Fruit fly (Drosophila melanogaster) whole organism, embryonic: Measurements from ENCODE around the gene CG43116.

Source experiments
- Asciz ChIP-seq: fragments of 200-800 bp; sonication (Bioruptor generic); optimal IDR thresholded peaks from 2 replicates; lab custom pipeline; 2017; ENCODE audit warnings: missing biosample characterization, mild to moderate bottlenecking, missing genetic modification characterization, missing genetic modification reagents
- Awh ChIP-seq: fragments of 200-800 bp; sonication (Bioruptor generic); IDR thresholded peaks from 2 replicates; pipeline ENCODE4, ENCODE4 v1.3.6; 2022; ENCODE audit warnings: missing biosample characterization, missing genetic modification characterization
- BtbVII ChIP-seq: fragments of 200-800 bp; sonication (Bioruptor generic); optimal IDR thresholded peaks from 3 replicates; lab custom pipeline; 2017; ENCODE audit warnings: missing biosample characterization, mild to moderate bottlenecking, missing genetic modification characterization
- CG10267 ChIP-seq: fragments of 200-800 bp; sonication (Bioruptor generic); optimal IDR thresholded peaks from 2 replicates; lab custom pipeline; 2018; ENCODE audit warnings: missing biosample characterization, mild to moderate bottlenecking, missing genetic modification characterization, moderate library complexity
- CG10654 ChIP-seq: fragments of 200-800 bp; sonication (Bioruptor generic); optimal IDR thresholded peaks from 2 replicates; lab custom pipeline; 2016; ENCODE audit warnings: missing biosample characterization, missing genetic modification characterization
- CG12104 ChIP-seq: fragments of 200-800 bp; sonication (Bioruptor generic); optimal IDR thresholded peaks from 3 replicates; lab custom pipeline; 2016; ENCODE audit warnings: missing biosample characterization, missing genetic modification characterization
- CG12155 ChIP-seq: fragments of 200-800 bp; sonication (Bioruptor generic); optimal IDR thresholded peaks from 3 replicates; lab custom pipeline; 2016; ENCODE audit warnings: missing biosample characterization, missing genetic modification characterization
- CG13296 ChIP-seq: fragments of 200-800 bp; sonication (Bioruptor generic); optimal IDR thresholded peaks from 3 replicates; lab custom pipeline; 2018; ENCODE audit warnings: missing biosample characterization, mild to moderate bottlenecking, missing genetic modification characterization
- CG16815 ChIP-seq: fragments of 200-800 bp; sonication (Bioruptor generic); optimal IDR thresholded peaks from 3 replicates; lab custom pipeline; 2017; ENCODE audit warnings: missing biosample characterization, mild to moderate bottlenecking, missing genetic modification characterization
- CG17328 ChIP-seq: fragments of 200-800 bp; sonication (Bioruptor generic); IDR thresholded peaks from 2 replicates; pipeline ENCODE4 v1.3.6; 2022; ENCODE audit warnings: missing biosample characterization, missing genetic modification characterization
- CG1792 ChIP-seq: fragments of 200-800 bp; sonication (Bioruptor generic); optimal IDR thresholded peaks from 2 replicates; lab custom pipeline; 2016; ENCODE audit warnings: missing biosample characterization, missing genetic modification characterization
- CG18619 ChIP-seq: fragments of 200-800 bp; sonication (Bioruptor generic); optimal IDR thresholded peaks from 3 replicates; lab custom pipeline; 2017; ENCODE audit warnings: missing biosample characterization, mild to moderate bottlenecking, missing genetic modification characterization
- CG2202 ChIP-seq: fragments of 200-800 bp; sonication (Bioruptor generic); optimal IDR thresholded peaks from 2 replicates; lab custom pipeline; 2018; ENCODE audit warnings: missing biosample characterization, mild to moderate bottlenecking, missing genetic modification characterization
- CG30020 ChIP-seq: fragments of 200-800 bp; optimal IDR thresholded peaks from 2 replicates; lab custom pipeline; 2019; ENCODE audit warnings: missing biosample characterization, mild to moderate bottlenecking, missing genetic modification characterization, moderate library complexity
- CG32532 ChIP-seq: fragments of 200-800 bp; sonication (Bioruptor generic); IDR thresholded peaks from 2 replicates; pipeline ENCODE4 v1.3.6; 2022; ENCODE audit warnings: missing biosample characterization, missing genetic modification characterization
- CG33557 ChIP-seq: fragments of 200-800 bp; sonication (Bioruptor generic); optimal IDR thresholded peaks from 2 replicates; lab custom pipeline; 2019; ENCODE audit warnings: missing biosample characterization, mild to moderate bottlenecking, missing genetic modification characterization, moderate library complexity
- CG6175 ChIP-seq: fragments of 200-800 bp; sonication (Bioruptor generic); IDR thresholded peaks from 3 replicates; pipeline ENCODE4 v1.3.6; 2022; ENCODE audit warnings: missing biosample characterization, missing genetic modification characterization
- CG7271 ChIP-seq: fragments of 200-800 bp; sonication (Bioruptor generic); optimal IDR thresholded peaks from 2 replicates; lab custom pipeline; 2018; ENCODE audit warnings: missing biosample characterization, mild to moderate bottlenecking, missing genetic modification characterization, moderate library complexity
- CG9817 ChIP-seq: fragments of 200-800 bp; sonication (Bioruptor generic); optimal IDR thresholded peaks from 2 replicates; lab custom pipeline; 2018; ENCODE audit warnings: missing biosample characterization, mild to moderate bottlenecking, missing genetic modification characterization, moderate library complexity
- D ChIP-seq, 2 experiments: fragments of 200-800 bp in 1 of 2; fragments of >200 bp in 1 of 2; sonication (Bioruptor generic) in 1 of 2; optimal IDR thresholded peaks; 2 replicates in 1 of 2; 3 replicates in 1 of 2; lab custom pipeline; 2017; ENCODE audit warnings: mild to moderate bottlenecking in 1 of 2, missing biosample characterization in 1 of 2, missing genetic modification characterization in 1 of 2, missing genetic modification reagents in 1 of 2
- D19A ChIP-seq: fragments of 200-800 bp; optimal IDR thresholded peaks from 3 replicates; lab custom pipeline; 2019; ENCODE audit warnings: missing biosample characterization, mild to moderate bottlenecking, missing genetic modification characterization, moderate library complexity
- Ets65A ChIP-seq: fragments of 200-800 bp; sonication (Bioruptor generic); peaks from one replicate; lab custom pipeline; 2016; ENCODE audit warnings: missing biosample characterization, missing genetic modification characterization
- HLHmδ ChIP-seq: fragments of 200-800 bp; sonication (Bioruptor generic); optimal IDR thresholded peaks from 2 replicates; lab custom pipeline; 2018; ENCODE audit warnings: missing biosample characterization, mild to moderate bottlenecking, missing genetic modification characterization, moderate library complexity
- Hr3 ChIP-seq: fragments of 200-800 bp; sonication (Bioruptor generic); optimal IDR thresholded peaks from 3 replicates; lab custom pipeline; 2016; ENCODE audit warnings: missing biosample characterization, missing genetic modification characterization
- Sox100B ChIP-seq: fragments of 200-800 bp; sonication (Bioruptor generic); optimal IDR thresholded peaks from 3 replicates; lab custom pipeline; 2018; ENCODE audit warnings: missing biosample characterization, mild to moderate bottlenecking, missing genetic modification characterization
- Vsx1 ChIP-seq: fragments of 200-800 bp; sonication (Bioruptor generic); optimal IDR thresholded peaks from 2 replicates; lab custom pipeline; 2017; ENCODE audit warnings: missing biosample characterization, mild to moderate bottlenecking, missing genetic modification characterization, missing genetic modification reagents
- Xbp1 ChIP-seq: fragments of 200-800 bp; sonication (Bioruptor generic); optimal IDR thresholded peaks from 3 replicates; lab custom pipeline; 2016; ENCODE audit warnings: missing biosample characterization, mild to moderate bottlenecking, missing genetic modification characterization
- abd-A ChIP-seq: fragments of 200-800 bp; sonication (Bioruptor generic); optimal IDR thresholded peaks from 3 replicates; lab custom pipeline; 2019; ENCODE audit warnings: missing biosample characterization, mild to moderate bottlenecking, missing genetic modification characterization, moderate library complexity
- bcd ChIP-seq: fragments of 200-800 bp; sonication (Bioruptor generic); optimal IDR thresholded peaks from 2 replicates; lab custom pipeline; 2017; ENCODE audit warnings: missing biosample characterization, mild to moderate bottlenecking, missing genetic modification characterization
- bigmax ChIP-seq: fragments of 200-800 bp; sonication (Bioruptor generic); optimal IDR thresholded peaks from 2 replicates; lab custom pipeline; 2018; ENCODE audit warnings: missing biosample characterization, mild to moderate bottlenecking, missing genetic modification characterization
- bsh ChIP-seq, 2 experiments: fragments of 200-800 bp; sonication (Bioruptor generic); optimal IDR thresholded peaks; 2 replicates each; lab custom pipeline; 2017 to 2018; ENCODE audit warnings: mild to moderate bottlenecking in 2 of 2, missing biosample characterization in 2 of 2, missing genetic modification characterization in 2 of 2, moderate library complexity in 1 of 2
- caup ChIP-seq: fragments of 200-800 bp; sonication (Bioruptor generic); optimal IDR thresholded peaks from 3 replicates; lab custom pipeline; 2017; ENCODE audit warnings: missing biosample characterization, mild to moderate bottlenecking, missing genetic modification characterization, moderate library complexity; ENCODE audit not compliant: severe bottlenecking
- chm ChIP-seq: fragments of 200-800 bp; sonication (Bioruptor generic); IDR thresholded peaks from 2 replicates; pipeline ENCODE4 v1.3.6; 2022; ENCODE audit warnings: missing biosample characterization, missing genetic modification characterization
- cwo ChIP-seq: fragments of 200-800 bp; sonication (Bioruptor generic); optimal IDR thresholded peaks from 3 replicates; lab custom pipeline; 2017; ENCODE audit warnings: missing biosample characterization, missing genetic modification characterization, mild to moderate bottlenecking, moderate library complexity, missing genetic modification reagents
- dmrt11E ChIP-seq: fragments of 200-800 bp; sonication (Bioruptor generic); optimal IDR thresholded peaks from 3 replicates; lab custom pipeline; 2018; ENCODE audit warnings: missing biosample characterization, mild to moderate bottlenecking, missing genetic modification characterization, moderate library complexity
- gcm ChIP-seq: fragments of 200-800 bp; sonication (Bioruptor generic); optimal IDR thresholded peaks from 2 replicates; lab custom pipeline; 2019; ENCODE audit warnings: missing biosample characterization, mild to moderate bottlenecking, missing genetic modification characterization, moderate library complexity
- gem ChIP-seq: fragments of 200-800 bp; sonication (Bioruptor generic); optimal IDR thresholded peaks from 2 replicates; lab custom pipeline; 2019; ENCODE audit warnings: missing biosample characterization, mild to moderate bottlenecking, missing genetic modification characterization, moderate library complexity
- h ChIP-seq: fragments of >200 bp; optimal IDR thresholded peaks from 2 replicates; lab custom pipeline; 2017
- jing ChIP-seq: fragments of 200-800 bp; sonication (Bioruptor generic); optimal IDR thresholded peaks from 2 replicates; lab custom pipeline; 2018; ENCODE audit warnings: missing biosample characterization, mild to moderate bottlenecking, missing genetic modification characterization
- nerfin-1 ChIP-seq: fragments of 200-800 bp; sonication (Bioruptor generic); optimal IDR thresholded peaks from 3 replicates; lab custom pipeline; 2019; ENCODE audit warnings: missing biosample characterization, mild to moderate bottlenecking, missing genetic modification characterization, moderate library complexity
- nmo ChIP-seq: fragments of 200-800 bp; sonication (Bioruptor generic); optimal IDR thresholded peaks from 2 replicates; lab custom pipeline; 2018; ENCODE audit warnings: missing biosample characterization, mild to moderate bottlenecking, missing genetic modification characterization, moderate library complexity
- pros ChIP-seq: fragments of 200-800 bp; sonication (Bioruptor generic); optimal IDR thresholded peaks from 3 replicates; lab custom pipeline; 2019; ENCODE audit warnings: missing biosample characterization, mild to moderate bottlenecking, missing genetic modification characterization, moderate library complexity
- row ChIP-seq: fragments of 200-800 bp; sonication (Bioruptor generic); IDR thresholded peaks from 3 replicates; pipeline ENCODE4 v1.3.6; 2022; ENCODE audit warnings: missing biosample characterization, missing genetic modification characterization
- sc ChIP-seq, 3 experiments: fragments of >200 bp in 2 of 3; fragments of 200-800 bp in 1 of 3; sonication (Bioruptor generic) in 1 of 3; optimal IDR thresholded peaks; 2 replicates in 2 of 3; 3 replicates in 1 of 3; lab custom pipeline; 2017; ENCODE audit warnings: mild to moderate bottlenecking in 1 of 3, missing biosample characterization in 1 of 3, missing genetic modification characterization in 1 of 3, missing genetic modification reagents in 1 of 3
- sisA ChIP-seq: fragments of 200-800 bp; sonication (Bioruptor generic); IDR thresholded peaks from 2 replicates; pipeline ENCODE4 v1.3.6; 2022; ENCODE audit warnings: missing biosample characterization, missing genetic modification characterization
- twi ChIP-seq: fragments of 200-800 bp; optimal IDR thresholded peaks from 2 replicates; lab custom pipeline; 2019; ENCODE audit warnings: missing biosample characterization, mild to moderate bottlenecking, missing genetic modification characterization, moderate library complexity

The CG43116 gene

DNA sequence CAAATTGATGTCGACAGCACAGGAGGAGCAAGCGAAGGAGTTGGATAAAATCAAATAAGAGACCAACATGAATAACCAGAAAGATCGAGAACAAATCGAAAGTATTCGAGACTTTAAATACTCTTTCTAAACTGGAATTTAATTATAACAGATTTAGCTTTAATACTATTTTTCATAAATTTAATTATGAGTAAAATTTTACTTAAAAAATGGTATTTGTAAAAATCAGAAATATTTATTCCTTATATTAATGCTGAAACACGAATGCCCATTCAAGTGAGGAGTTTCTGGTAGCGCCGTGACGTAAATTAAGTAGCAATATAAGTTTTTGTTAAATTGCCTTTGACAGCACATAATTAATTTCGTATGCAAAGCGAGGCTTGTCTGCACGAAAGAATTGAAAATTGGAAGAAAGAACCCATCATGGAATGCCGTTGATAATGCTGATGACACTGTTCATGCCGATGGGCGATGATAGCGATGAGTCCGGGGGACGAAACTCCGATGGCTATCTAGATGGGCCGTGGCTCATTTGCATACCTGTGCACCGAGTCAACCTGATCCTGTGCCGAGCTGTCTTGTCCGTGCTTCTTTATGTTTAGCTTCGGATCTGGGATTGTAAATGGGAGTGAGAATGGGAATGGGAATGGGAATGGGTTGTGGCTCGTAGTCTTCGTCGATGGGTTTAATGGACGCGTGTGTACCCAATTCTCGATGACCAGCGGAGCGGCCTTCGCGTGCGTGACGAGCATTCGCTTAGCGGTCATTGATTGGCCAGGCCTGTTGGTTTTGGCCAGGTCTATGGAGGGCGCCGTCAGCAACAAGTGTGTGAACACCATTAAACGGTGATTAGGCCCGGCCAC lies 16.2 kb upstream of the CG43116 start (continued):
- TF ChIP-seq bsh (GFP tag; optimal IDR thresholded peaks at IDR 0.05; lab: Kevin White, UChicago), result peak in 1 of 2 experiments; percentile 87
- peak; percentile 3 for TF ChIP-seq Asciz (GFP tag; lab: Kevin White, UChicago)
- 0 out of 3 replicates have a peak, but pooled peaks have one; percentile 44 for TF ChIP-seq CG6175
- TF ChIP-seq sisA (GFP tag; lab: Robert Waterston, UW), result no peak
- TF ChIP-seq CG30020 (tag; lab: Kevin White, UChicago), result peak; percentile 24
- TF ChIP-seq CG12104 (GFP tag; lab: Kevin White, UChicago), result peak; percentile 26
- no peak for TF ChIP-seq CG12155 (GFP tag; lab: Kevin White, UChicago)
- peak; percentile 66 for TF ChIP-seq HLHmδ (GFP tag; lab: Kevin White, UChicago)
- no peak for TF ChIP-seq bcd (GFP tag; lab: Kevin White, UChicago)
- TF ChIP-seq h (lab: Kevin White, UChicago), result no peak
- TF ChIP-seq CG16815 (GFP tag; lab: Kevin White, UChicago), result peak; percentile 27
- TF ChIP-seq Hr3 (GFP tag; lab: Kevin White, UChicago), result peak; percentile 4
- peak; percentile 75 for TF ChIP-seq abd-A (tag; lab: Kevin White, UChicago)
- no peak for TF ChIP-seq CG13296 (GFP tag; lab: Kevin White, UChicago)
- TF ChIP-seq BtbVII, result no peak
- TF ChIP-seq CG32532, result peak; percentile 23; the same call in 1 of the 2 replicates
- 0 out of 2 replicates have a peak, but pooled peaks have one; percentile 17 for TF ChIP-seq Awh (GFP tag; lab: Robert Waterston, UW)
- TF ChIP-seq jing (GFP tag; lab: Kevin White, UChicago), result no peak
- TF ChIP-seq Vsx1, result peak; percentile 29
- TF ChIP-seq gcm (GFP tag; lab: Kevin White, UChicago), result peak; percentile 16
- TF ChIP-seq CG33557 (GFP tag; lab: Kevin White, UChicago), result peak; percentile 84
- TF ChIP-seq sc (optimal IDR thresholded peaks at IDR 0.05; lab: Kevin White, UChicago), result no peak
- TF ChIP-seq sc (GFP tag; optimal IDR thresholded peaks at IDR 0.05; lab: Kevin White, UChicago), result peak; percentile 39
- TF ChIP-seq chm (GFP tag; lab: Robert Waterston, UW), result peak; percentile 34; the same call in 1 of the 2 replicates
- TF ChIP-seq CG1792 (GFP tag; lab: Kevin White, UChicago), result no peak
- TF ChIP-seq nmo (GFP tag; lab: Kevin White, UChicago), result peak; percentile 74
- TF ChIP-seq bigmax (GFP tag; lab: Kevin White, UChicago), result no peak
- no peak for TF ChIP-seq CG18619
- peak; percentile 54 for TF ChIP-seq CG2202 (tag; lab: Kevin White, UChicago)
- peak; percentile 49; the same call in 1 of the 2 replicates for TF ChIP-seq CG17328
- peak; percentile 41 for TF ChIP-seq nerfin-1 (tag; lab: Kevin White, UChicago)
- peak; percentile 54 for TF ChIP-seq pros (GFP tag; lab: Kevin White, UChicago)
- peak; percentile 7 for TF ChIP-seq Xbp1 (GFP tag; lab: Kevin White, UChicago)
- no peak for TF ChIP-seq caup (GFP tag; lab: Kevin White, UChicago)
- TF ChIP-seq twi (tag; lab: Kevin White, UChicago), result peak; percentile 57
- TF ChIP-seq CG10654 (GFP tag; lab: Kevin White, UChicago), result no peak
- peak; percentile 99 for TF ChIP-seq D19A (tag; lab: Kevin White, UChicago)
- TF ChIP-seq D (optimal IDR thresholded peaks at IDR 0.05; lab: Kevin White, UChicago), result no peak
- TF ChIP-seq D (GFP tag; optimal IDR thresholded peaks at IDR 0.05; lab: Kevin White, UChicago), result peak; percentile 29
- TF ChIP-seq CG7271, result peak; percentile 29
- no peak for TF ChIP-seq CG9817
- TF ChIP-seq gem, result peak; percentile 78
- peak; percentile 88 for TF ChIP-seq dmrt11E
- TF ChIP-seq row (GFP tag; lab: Robert Waterston, UW), result peak; percentile 63
- TF ChIP-seq CG10267 (tag; lab: Kevin White, UChicago), result peak; percentile 74
- peak; percentile 49 for TF ChIP-seq Sox100B
- TF ChIP-seq cwo (GFP tag; lab: Kevin White, UChicago), result no peak
- peak; percentile 5 for TF ChIP-seq Ets65A (GFP tag; lab: Kevin White, UChicago)
